Worm (Caenorhabditis elegans): Measurements from ENCODE around the gene lys-8.

- TF ChIP-seq madf-10 (tag; optimal IDR thresholded peaks at IDR 0.05) = no peak
- TF ChIP-seq unc-62 (GFP tag; optimal IDR thresholded peaks at IDR 0.05) = no peak
- TF ChIP-seq hmg-20 (GFP tag; IDR thresholded peaks at IDR 0.05) = no peak
- no peak for TF ChIP-seq Y67H2A.10 (GFP tag; conservative IDR thresholded peaks at IDR 0.05)
Measured at ce11 chrII:5591558-5591957, 5.6 kb downstream of the lys-8 start.
